Fruit fly (Drosophila melanogaster) whole organism, embryonic: ENCODE results near the gene Nadsyn.

Source experiments
- Blimp-1 ChIP-seq: fragments of 200-800 bp; sonication (Bioruptor generic); optimal IDR thresholded peaks from 3 replicates; lab custom pipeline; 2018; ENCODE audit warnings: missing biosample characterization, missing genetic modification characterization, mild to moderate bottlenecking, moderate library complexity, missing genetic modification reagents
- CG11504 ChIP-seq: fragments of 200-800 bp; sonication (Bioruptor generic); optimal IDR thresholded peaks from 3 replicates; lab custom pipeline; 2019; ENCODE audit warnings: missing biosample characterization, mild to moderate bottlenecking, missing genetic modification characterization, moderate library complexity
- CG12219 ChIP-seq: fragments of 200-800 bp; sonication (Bioruptor generic); optimal IDR thresholded peaks from 3 replicates; lab custom pipeline; 2018; ENCODE audit warnings: missing biosample characterization, mild to moderate bottlenecking, missing genetic modification characterization
- CG13123 ChIP-seq: fragments of 200-800 bp; sonication (Bioruptor generic); optimal IDR thresholded peaks from 2 replicates; lab custom pipeline; 2016; ENCODE audit warnings: missing biosample characterization, missing genetic modification characterization
- CG13894 ChIP-seq: fragments of 200-800 bp; sonication (Bioruptor generic); optimal IDR thresholded peaks from 3 replicates; lab custom pipeline; 2018; ENCODE audit warnings: missing biosample characterization, mild to moderate bottlenecking, missing genetic modification characterization, moderate library complexity
- CG15269 ChIP-seq: fragments of 200-800 bp; sonication (Bioruptor generic); optimal IDR thresholded peaks from 2 replicates; lab custom pipeline; 2018; ENCODE audit warnings: missing biosample characterization, mild to moderate bottlenecking, missing genetic modification characterization, moderate library complexity
- CG1647 ChIP-seq: fragments of 200-800 bp; sonication (Bioruptor generic); optimal IDR thresholded peaks from 3 replicates; lab custom pipeline; 2016; ENCODE audit warnings: missing biosample characterization, missing genetic modification characterization
- CG1792 ChIP-seq: fragments of 200-800 bp; sonication (Bioruptor generic); optimal IDR thresholded peaks from 2 replicates; lab custom pipeline; 2016; ENCODE audit warnings: missing biosample characterization, missing genetic modification characterization
- CG18262 ChIP-seq: fragments of 200-800 bp; optimal IDR thresholded peaks from 3 replicates; lab custom pipeline; 2019; ENCODE audit warnings: missing biosample characterization, mild to moderate bottlenecking, missing genetic modification characterization, moderate library complexity
- CG18619 ChIP-seq: fragments of 200-800 bp; sonication (Bioruptor generic); optimal IDR thresholded peaks from 3 replicates; lab custom pipeline; 2017; ENCODE audit warnings: missing biosample characterization, mild to moderate bottlenecking, missing genetic modification characterization
- CG30020 ChIP-seq: fragments of 200-800 bp; optimal IDR thresholded peaks from 2 replicates; lab custom pipeline; 2019; ENCODE audit warnings: missing biosample characterization, mild to moderate bottlenecking, missing genetic modification characterization, moderate library complexity
- CG3163 ChIP-seq: fragments of 200-800 bp; sonication (Bioruptor generic); optimal IDR thresholded peaks from 3 replicates; lab custom pipeline; 2016; ENCODE audit warnings: missing biosample characterization, missing genetic modification characterization
- CG6765 ChIP-seq: fragments of 200-800 bp; sonication (Bioruptor generic); optimal IDR thresholded peaks from 3 replicates; lab custom pipeline; 2017; ENCODE audit warnings: missing biosample characterization, mild to moderate bottlenecking, missing genetic modification characterization
- CG6791 ChIP-seq: fragments of 200-800 bp; sonication (Bioruptor generic); IDR thresholded peaks from 3 replicates; pipeline ENCODE4 v1.3.6; 2022; ENCODE audit warnings: missing biosample characterization, missing genetic modification characterization; ENCODE audit not compliant: partially characterized antibody
- CG7987 ChIP-seq: fragments of 200-800 bp; sonication (Bioruptor generic); optimal IDR thresholded peaks from 2 replicates; lab custom pipeline; 2018; ENCODE audit warnings: missing biosample characterization, mild to moderate bottlenecking, missing genetic modification characterization, moderate library complexity
- CG8388 ChIP-seq: fragments of 200-800 bp; sonication (Bioruptor generic); optimal IDR thresholded peaks from 2 replicates; lab custom pipeline; 2019; ENCODE audit warnings: missing biosample characterization, mild to moderate bottlenecking, missing genetic modification characterization, moderate library complexity
- CG8765 ChIP-seq: fragments of 200-800 bp; sonication (Bioruptor generic); IDR thresholded peaks from 2 replicates; pipeline ENCODE4 v1.3.6; 2022; ENCODE audit warnings: missing biosample characterization, missing genetic modification characterization
- CG9437 ChIP-seq: fragments of 200-800 bp; sonication (Bioruptor generic); optimal IDR thresholded peaks from 2 replicates; lab custom pipeline; 2018; ENCODE audit warnings: missing biosample characterization, mild to moderate bottlenecking, missing genetic modification characterization
- Dip2 ChIP-seq: fragments of 200-800 bp; sonication (Bioruptor generic); IDR thresholded peaks from 2 replicates; pipeline ENCODE4 v1.3.6; 2022; ENCODE audit warnings: missing biosample characterization, missing genetic modification characterization
- Dip3 ChIP-seq: fragments of 200-800 bp; sonication (Bioruptor generic); optimal IDR thresholded peaks from 3 replicates; lab custom pipeline; 2016; ENCODE audit warnings: missing biosample characterization, missing genetic modification characterization
- Doc2 ChIP-seq: fragments of 200-800 bp; sonication (Bioruptor generic); IDR thresholded peaks from 2 replicates; pipeline ENCODE4 v1.3.6; 2022; ENCODE audit warnings: missing biosample characterization, missing genetic modification characterization
- Lim3 ChIP-seq: fragments of 200-800 bp; sonication (Bioruptor generic); IDR thresholded peaks from 2 replicates; pipeline ENCODE4 v1.3.6; 2022; ENCODE audit warnings: missing biosample characterization, missing genetic modification characterization
- Rx ChIP-seq: fragments of 200-800 bp; sonication (Bioruptor generic); IDR thresholded peaks from 2 replicates; pipeline ENCODE4 v1.3.6; 2022; ENCODE audit warnings: missing biosample characterization, missing genetic modification characterization
- Scr ChIP-seq: fragments of 200-800 bp; sonication (Bioruptor generic); IDR thresholded peaks from 2 replicates; pipeline ENCODE4 v1.3.6; 2022; ENCODE audit warnings: missing biosample characterization, missing genetic modification characterization; ENCODE audit not compliant: partially characterized antibody
- Sin3A ChIP-seq: fragments of >200 bp; optimal IDR thresholded peaks from 2 replicates; lab custom pipeline; 2018
- Sox102F ChIP-seq: fragments of 200-800 bp; sonication (Bioruptor generic); optimal IDR thresholded peaks from 2 replicates; lab custom pipeline; 2018; ENCODE audit warnings: missing biosample characterization, mild to moderate bottlenecking, missing genetic modification characterization, moderate library complexity
- Spps ChIP-seq: fragments of 200-800 bp; sonication (Bioruptor generic); optimal IDR thresholded peaks from 2 replicates; lab custom pipeline; 2018; ENCODE audit warnings: missing biosample characterization, mild to moderate bottlenecking, missing genetic modification characterization
- Sry-β ChIP-seq: fragments of 200-800 bp; sonication (Bioruptor generic); optimal IDR thresholded peaks from 2 replicates; lab custom pipeline; 2018; ENCODE audit warnings: missing biosample characterization, mild to moderate bottlenecking, missing genetic modification characterization, moderate library complexity
- Stat92E ChIP-seq, 3 experiments: fragments of >200 bp in 2 of 3; fragments of 200-800 bp in 1 of 3; sonication (Bioruptor generic) in 1 of 3; optimal IDR thresholded peaks; 2 replicates each; lab custom pipeline; 2017 to 2019; ENCODE audit warnings: missing biosample characterization in 3 of 3, missing genetic modification characterization in 3 of 3, mild to moderate bottlenecking in 1 of 3, moderate library complexity in 1 of 3
- Xrp1 ChIP-seq: fragments of 200-800 bp; sonication (Bioruptor generic); IDR thresholded peaks from 2 replicates; pipeline ENCODE4 v1.3.6; 2022; ENCODE audit warnings: missing biosample characterization, missing genetic modification characterization
- caup ChIP-seq: fragments of 200-800 bp; sonication (Bioruptor generic); optimal IDR thresholded peaks from 3 replicates; lab custom pipeline; 2017; ENCODE audit warnings: missing biosample characterization, mild to moderate bottlenecking, missing genetic modification characterization, moderate library complexity; ENCODE audit not compliant: severe bottlenecking
- dm ChIP-seq: fragments of 200-800 bp; sonication (Bioruptor generic); optimal IDR thresholded peaks from 3 replicates; lab custom pipeline; 2016; ENCODE audit warnings: missing biosample characterization, missing genetic modification characterization
- emc ChIP-seq: fragments of 200-800 bp; sonication (Bioruptor generic); optimal IDR thresholded peaks from 2 replicates; lab custom pipeline; 2016; ENCODE audit warnings: missing biosample characterization, missing genetic modification characterization
- ems ChIP-seq: fragments of 200-800 bp; sonication (Bioruptor generic); optimal IDR thresholded peaks from 3 replicates; lab custom pipeline; 2016; ENCODE audit warnings: missing biosample characterization, missing genetic modification characterization
- en ChIP-seq: fragments of 200-800 bp; sonication (Bioruptor generic); optimal IDR thresholded peaks from 2 replicates; lab custom pipeline; 2016; ENCODE audit warnings: missing biosample characterization, missing genetic modification characterization
- fu2 ChIP-seq: fragments of 200-800 bp; sonication (Bioruptor generic); optimal IDR thresholded peaks from 2 replicates; lab custom pipeline; 2016; ENCODE audit warnings: missing biosample characterization, missing genetic modification characterization
- nerfin-1 ChIP-seq: fragments of 200-800 bp; sonication (Bioruptor generic); optimal IDR thresholded peaks from 3 replicates; lab custom pipeline; 2019; ENCODE audit warnings: missing biosample characterization, mild to moderate bottlenecking, missing genetic modification characterization, moderate library complexity
- otp ChIP-seq: fragments of 200-800 bp; sonication (Bioruptor generic); IDR thresholded peaks from 3 replicates; pipeline ENCODE4, ENCODE4 v1.3.6; 2022; ENCODE audit warnings: missing biosample characterization, missing genetic modification characterization
- pan ChIP-seq, 4 experiments: fragments of >200 bp in 3 of 4; fragments of 200-800 bp in 1 of 4; sonication (Bioruptor generic) in 1 of 4; optimal IDR thresholded peaks in 3 of 4; IDR thresholded peaks in 1 of 4; 2 replicates each; pipeline versions ENCODE4 v1.3.6 to Lab custom; 2017 to 2022; ENCODE audit warnings: missing biosample characterization in 2 of 4, missing genetic modification characterization in 2 of 4, mixed read lengths in 1 of 4
- pnt ChIP-seq: fragments of 200-800 bp; sonication (Bioruptor generic); optimal IDR thresholded peaks from 3 replicates; lab custom pipeline; 2016; ENCODE audit warnings: missing biosample characterization, missing genetic modification characterization
- pzg ChIP-seq: fragments of 200-800 bp; sonication (Bioruptor generic); optimal IDR thresholded peaks from 3 replicates; lab custom pipeline; 2018; ENCODE audit warnings: missing biosample characterization, mild to moderate bottlenecking, missing genetic modification characterization, moderate library complexity
- row ChIP-seq: fragments of 200-800 bp; sonication (Bioruptor generic); IDR thresholded peaks from 3 replicates; pipeline ENCODE4 v1.3.6; 2022; ENCODE audit warnings: missing biosample characterization, missing genetic modification characterization
- sc ChIP-seq, 3 experiments: fragments of >200 bp in 2 of 3; fragments of 200-800 bp in 1 of 3; sonication (Bioruptor generic) in 1 of 3; optimal IDR thresholded peaks; 2 replicates in 2 of 3; 3 replicates in 1 of 3; lab custom pipeline; 2017; ENCODE audit warnings: mild to moderate bottlenecking in 1 of 3, missing biosample characterization in 1 of 3, missing genetic modification characterization in 1 of 3, missing genetic modification reagents in 1 of 3
- sqz ChIP-seq: fragments of 200-800 bp; sonication (Bioruptor generic); optimal IDR thresholded peaks from 3 replicates; lab custom pipeline; 2018; ENCODE audit warnings: missing biosample characterization, mild to moderate bottlenecking, missing genetic modification characterization
- stc ChIP-seq: fragments of 200-800 bp; sonication (Bioruptor generic); IDR thresholded peaks from 2 replicates; pipeline ENCODE4 v1.3.6; 2022; ENCODE audit warnings: missing biosample characterization, missing genetic modification characterization
- stwl ChIP-seq: fragments of 200-800 bp; sonication (Bioruptor generic); optimal IDR thresholded peaks from 3 replicates; lab custom pipeline; 2018; ENCODE audit warnings: missing biosample characterization, mild to moderate bottlenecking, missing genetic modification characterization, moderate library complexity
- ttk ChIP-seq: fragments of 200-800 bp; sonication (Bioruptor generic); IDR thresholded peaks from 2 replicates; pipeline ENCODE4 v2.1.2; 2022; ENCODE audit warnings: missing biosample characterization, missing genetic modification characterization

Nadsyn gene

dm6 chrX:13641115-13641890, 76.8 kb downstream of the Nadsyn start (continued):
- peak; percentile 88 for TF ChIP-seq Rx (GFP tag; lab: Robert Waterston, UW)
- TF ChIP-seq CG1792 = peak; percentile 92
- peak; percentile 62 for TF ChIP-seq Spps (tag; lab: Kevin White, UChicago)
- TF ChIP-seq CG6765 = peak; percentile 87
- peak; percentile 89 for TF ChIP-seq CG9437 (GFP tag; lab: Kevin White, UChicago)
- TF ChIP-seq fu2 (GFP tag; lab: Kevin White, UChicago) = peak; percentile 95
- TF ChIP-seq CG1647 (GFP tag; lab: Kevin White, UChicago) = peak; percentile 94
- peak; percentile 84 for TF ChIP-seq CG8765 (GFP tag; lab: Robert Waterston, UW)
- TF ChIP-seq ems (GFP tag; lab: Kevin White, UChicago) = peak; percentile 93
- peak; percentile 87 for TF ChIP-seq CG13123 (GFP tag; lab: Kevin White, UChicago)
- TF ChIP-seq caup (GFP tag; lab: Kevin White, UChicago) = peak; percentile 92
- TF ChIP-seq Dip2 = 0 out of 2 replicates have a peak, but pooled peaks have one; percentile 23
- peak; percentile 94 for TF ChIP-seq CG15269 (tag; lab: Kevin White, UChicago)
- no peak for TF ChIP-seq Scr (GFP tag; lab: Robert Waterston, UW)
- no peak for TF ChIP-seq Stat92E (GFP tag; optimal IDR thresholded peaks at IDR 0.05; lab: Kevin White, UChicago)
- TF ChIP-seq Xrp1 = peak; percentile 90
- peak; percentile 89 for TF ChIP-seq sqz (GFP tag; lab: Kevin White, UChicago)
- TF ChIP-seq Blimp-1 = peak; percentile 87
- TF ChIP-seq CG18262 = peak; percentile 90
- peak; percentile 87 for TF ChIP-seq nerfin-1 (tag; lab: Kevin White, UChicago)
- peak; percentile 95 for TF ChIP-seq en (GFP tag; lab: Kevin White, UChicago)
- no peak for TF ChIP-seq stwl
- no peak for TF ChIP-seq pan (optimal IDR thresholded peaks at IDR 0.05; lab: Kevin White, UChicago)
- peak in 1 of 2 experiments; percentile 94 for TF ChIP-seq pan (GFP tag; optimal IDR thresholded peaks at IDR 0.05 in 1 of 2, IDR thresholded peaks at IDR 0.05 in 1 of 2)
- no peak for TF ChIP-seq sc (optimal IDR thresholded peaks at IDR 0.05; lab: Kevin White, UChicago)
- peak; percentile 76 for TF ChIP-seq sc (GFP tag; optimal IDR thresholded peaks at IDR 0.05; lab: Kevin White, UChicago)
- TF ChIP-seq Dip3 (GFP tag; lab: Kevin White, UChicago) = peak; percentile 96
- TF ChIP-seq pnt (GFP tag; lab: Kevin White, UChicago) = peak; percentile 96
- peak; percentile 95 for TF ChIP-seq Sox102F
- TF ChIP-seq emc (GFP tag; lab: Kevin White, UChicago) = peak; percentile 94
- peak; percentile 69; the same call in 1 of the 2 replicates for TF ChIP-seq Doc2 (GFP tag; lab: Robert Waterston, UW)
- TF ChIP-seq CG12219 (GFP tag; lab: Kevin White, UChicago) = peak; percentile 90
- TF ChIP-seq otp (GFP tag; lab: Robert Waterston, UW) = peak; percentile 85; the same call in 2 of the 3 replicates
- peak; percentile 68 for TF ChIP-seq CG7987 (GFP tag; lab: Kevin White, UChicago)
- TF ChIP-seq Sin3A (lab: Kevin White, UChicago) = no peak
- peak; percentile 56 for TF ChIP-seq CG30020 (tag; lab: Kevin White, UChicago)
- peak; percentile 54 for TF ChIP-seq Sry-β
- peak; percentile 90 for TF ChIP-seq dm
- TF ChIP-seq CG18619 = peak; percentile 93
- no peak for TF ChIP-seq CG6791 (GFP tag; lab: Robert Waterston, UW)
- TF ChIP-seq row (GFP tag; lab: Robert Waterston, UW) = peak; percentile 95
- peak; percentile 78 for TF ChIP-seq CG3163 (GFP tag; lab: Kevin White, UChicago)
- peak; percentile 16 for TF ChIP-seq pzg (GFP tag; lab: Kevin White, UChicago)
- TF ChIP-seq CG8388 = peak; percentile 86
- peak; percentile 91 for TF ChIP-seq ttk (GFP tag; lab: Robert Waterston, UW)
- TF ChIP-seq CG13894 = peak; percentile 88
- TF ChIP-seq stc (GFP tag; lab: Robert Waterston, UW) = peak; percentile 87
- TF ChIP-seq Lim3 = peak; percentile 77; the same call in 1 of the 2 replicates
- peak; percentile 94 for TF ChIP-seq CG11504 (tag; lab: Kevin White, UChicago)
